Worm (Caenorhabditis elegans) whole organism, early embryonic: Measurements from ENCODE around the gene F25B5.5.

Source experiments
- ama-1 ChIP-seq: fragments of 150-350 bp; optimal IDR thresholded peaks from 2 replicates; lab custom pipeline; 2014
- ceh-13 ChIP-seq: fragments of 200-800 bp; sonication (Bioruptor generic); optimal IDR thresholded peaks from 2 replicates; lab custom pipeline; 2018; ENCODE audit warnings: mild to moderate bottlenecking, missing genetic modification characterization, missing compliant biosample characterization
- ceh-36 ChIP-seq: sonication (generic microtip); optimal IDR thresholded peaks from 2 replicates; lab custom pipeline; 2016; ENCODE audit warnings: missing genetic modification characterization, inconsistent platforms, missing compliant biosample characterization
- flt-1 ChIP-seq: fragments of 200-800 bp; sonication (Bioruptor generic); IDR thresholded peaks from 2 replicates; pipeline ENCODE4 v1.3.6; 2022; ENCODE audit warnings: missing genetic modification characterization, missing compliant biosample characterization
- hnd-1 ChIP-seq: sonication (generic microtip); optimal IDR thresholded peaks from 2 replicates; lab custom pipeline; 2016; ENCODE audit warnings: missing genetic modification characterization, missing compliant biosample characterization
- scrt-1 ChIP-seq: fragments of 200-800 bp; sonication (Bioruptor generic); IDR thresholded peaks from 2 replicates; pipeline ENCODE4 v1.3.6; 2022; ENCODE audit warnings: missing genetic modification characterization, missing compliant biosample characterization
- tbx-37 ChIP-seq: fragments of 200-800 bp; sonication (Bioruptor generic); conservative IDR thresholded peaks from 2 replicates; pipeline ENCODE4 v1.3.6; 2022; ENCODE audit warnings: missing genetic modification reagents, missing genetic modification characterization, missing compliant biosample characterization

DNA sequence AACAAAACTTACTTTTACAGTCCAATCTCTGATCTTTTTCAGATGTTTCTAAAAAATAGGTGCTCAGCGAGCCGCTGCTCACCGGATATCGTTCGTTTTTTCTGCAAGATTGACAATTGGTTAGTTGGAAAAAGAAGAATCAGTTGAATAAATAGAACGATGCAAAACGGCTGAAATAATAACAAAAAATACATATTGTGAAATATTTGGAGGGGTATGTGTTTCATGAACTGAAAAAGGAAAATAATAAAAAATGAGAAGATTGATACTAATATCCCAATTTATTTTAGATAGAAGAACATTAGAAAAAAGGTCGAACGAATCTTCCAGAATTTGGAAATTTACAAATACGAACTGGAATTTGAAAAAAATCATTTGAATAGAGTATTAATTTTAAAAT lies 36.1 kb upstream of the F25B5.5 start, which contains the start of gene frm-2:
- no peak for TF ChIP-seq ceh-36 (tag; lab: Kevin White, UChicago)
- no peak for TF ChIP-seq ama-1 (lab: Kevin White, UChicago)
- TF ChIP-seq hnd-1 (tag; lab: Kevin White, UChicago), result no peak
- TF ChIP-seq tbx-37 (GFP tag; lab: Robert Waterston, UW), result no peak
- TF ChIP-seq ceh-13, result no peak
- TF ChIP-seq flt-1, result no peak
- TF ChIP-seq scrt-1 (GFP tag; lab: Robert Waterston, UW), result no peak
